Worm (Caenorhabditis elegans) whole organism, young adult: ENCODE data around the gene ife-2.
A peak's percentile ranks its signal among the peaks of the same experiment; 100 is the strongest.

Source experiments
- F57C9.4 ChIP-seq: sonication (generic microtip); optimal IDR thresholded peaks from 2 replicates; lab custom pipeline; 2017; ENCODE audit warnings: mild to moderate bottlenecking, missing genetic modification characterization, missing compliant biosample characterization
- T07F8.4 ChIP-seq: sonication (generic microtip); optimal IDR thresholded peaks from 2 replicates; lab custom pipeline; 2016; ENCODE audit warnings: mild to moderate bottlenecking, missing genetic modification characterization, moderate library complexity, missing compliant biosample characterization
- T26A5.8 ChIP-seq: sonication (generic microtip); optimal IDR thresholded peaks from 2 replicates; lab custom pipeline; 2016; ENCODE audit warnings: missing genetic modification characterization, missing compliant biosample characterization
- Y53F4B.3 ChIP-seq: fragments of 200-800 bp; sonication (Bioruptor generic); IDR thresholded peaks from 2 replicates; pipeline ENCODE4 v1.3.6; 2022; ENCODE audit warnings: missing genetic modification reagents, missing genetic modification characterization, missing compliant biosample characterization
- ama-1 ChIP-seq, 3 experiments: fragments of 150-350 bp in 1 of 3; sonication (generic microtip) in 2 of 3; optimal IDR thresholded peaks; 2 replicates each; lab custom pipeline; 2014 to 2018; ENCODE audit warnings: missing biosample characterization in 2 of 3, missing genetic modification characterization in 2 of 3, missing genetic modification reagents in 2 of 3
- efl-1 ChIP-seq: fragments of 150-350 bp; optimal IDR thresholded peaks from 2 replicates; lab custom pipeline; 2014; ENCODE audit warnings: missing biosample characterization, missing genetic modification reagents, missing genetic modification characterization
- hlh-26 ChIP-seq: fragments of 200-800 bp; sonication (Bioruptor generic); conservative IDR thresholded peaks from 2 replicates; pipeline ENCODE4 v1.3.6; 2022; ENCODE audit warnings: missing genetic modification reagents, missing genetic modification characterization, missing compliant biosample characterization
- lin-40 ChIP-seq: sonication (generic microtip); optimal IDR thresholded peaks from 2 replicates; lab custom pipeline; 2016; ENCODE audit warnings: missing genetic modification characterization, mild to moderate bottlenecking, missing compliant biosample characterization, missing genotype, missing genetic modification reagents
- sea-2 ChIP-seq: fragments of 200-800 bp; sonication (Bioruptor generic); IDR thresholded peaks from 2 replicates; pipeline ENCODE4 v1.3.6; 2022; ENCODE audit warnings: missing genetic modification characterization, missing compliant biosample characterization
- snpc-4 ChIP-seq, 5 experiments: fragments of 150-350 bp in 1 of 5; sonication (generic microtip) in 4 of 5; optimal IDR thresholded peaks; 2 replicates each; lab custom pipeline; 2014 to 2018; ENCODE audit warnings: missing genetic modification characterization in 5 of 5, missing biosample characterization in 3 of 5, antibody characterized with exemption in 2 of 5, mild to moderate bottlenecking in 2 of 5, missing compliant biosample characterization in 2 of 5, missing genotype in 2 of 5, moderate library complexity in 2 of 5, missing genetic modification reagents in 1 of 5
- unc-130 ChIP-seq: sonication (generic microtip); optimal IDR thresholded peaks from 2 replicates; lab custom pipeline; 2016; ENCODE audit warnings: missing genetic modification reagents, missing genetic modification characterization, missing compliant biosample characterization
- ztf-28 ChIP-seq: fragments of 200-800 bp; sonication (Bioruptor generic); IDR thresholded peaks from 2 replicates; pipeline ENCODE4 v1.3.6; 2022; ENCODE audit warnings: missing genetic modification reagents, missing genetic modification characterization, missing compliant biosample characterization

DNA sequence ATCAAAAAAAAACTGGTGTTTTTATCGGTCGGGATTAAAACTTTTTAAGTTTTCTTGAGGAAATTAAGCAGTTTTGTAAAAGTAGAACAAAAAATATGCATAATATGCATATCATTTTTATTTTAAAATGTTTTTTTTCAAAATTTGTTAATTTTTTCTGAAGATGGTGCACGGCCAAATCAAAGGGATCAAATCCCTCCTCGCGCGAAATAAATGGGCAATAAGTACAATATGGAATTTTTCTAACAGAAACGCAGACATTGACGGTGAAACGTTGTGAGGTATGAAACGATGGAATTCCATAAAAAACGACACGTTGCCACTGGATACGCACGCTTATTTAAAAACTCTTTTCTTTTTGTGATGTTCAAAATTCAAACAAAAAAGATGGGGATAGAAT is 20.4 kb upstream of the ife-2 start:
- TF ChIP-seq ztf-28 (GFP tag; lab: Robert Waterston, UW) (no peak), ama-1 (optimal IDR thresholded peaks at IDR 0.05; lab: Kevin White, UChicago) (no peak), ama-1 (GFP tag; optimal IDR thresholded peaks at IDR 0.05; lab: Kevin White, UChicago) (no peak), snpc-4 (GFP tag; optimal IDR thresholded peaks at IDR 0.05; lab: Kevin White, UChicago) (no peak), snpc-4 (tag; optimal IDR thresholded peaks at IDR 0.05; lab: Kevin White, UChicago) (no peak), sea-2 (GFP tag; lab: Robert Waterston, UW) (no peak), Y53F4B.3 (GFP tag; lab: Robert Waterston, UW) (no peak), efl-1 (GFP tag; lab: Kevin White, UChicago) (no peak), F57C9.4 (no peak), T07F8.4 (tag; lab: Kevin White, UChicago) (no peak), hlh-26 (GFP tag; lab: Robert Waterston, UW) (no peak), lin-40 (tag; lab: Kevin White, UChicago) (peak; percentile 59), unc-130 (no peak), T26A5.8 (tag; lab: Kevin White, UChicago) (no peak)
